Worm (Caenorhabditis elegans) whole organism, early embryonic: ENCODE measurements around the gene dph-7.

Experiments
- B0310.2 ChIP-seq: sonication (generic microtip); optimal IDR thresholded peaks from 2 replicates; lab custom pipeline; 2016; ENCODE audit warnings: mild to moderate bottlenecking, missing genetic modification characterization, missing compliant biosample characterization
- F13C5.2 ChIP-seq: sonication (generic microtip); optimal IDR thresholded peaks from 2 replicates; lab custom pipeline; 2017; ENCODE audit warnings: mild to moderate bottlenecking, missing genetic modification characterization, inconsistent platforms, missing compliant biosample characterization
- aly-1 ChIP-seq: sonication (generic microtip); optimal IDR thresholded peaks from 2 replicates; lab custom pipeline; 2016; ENCODE audit warnings: missing genetic modification characterization, missing compliant biosample characterization
- ama-1 ChIP-seq: fragments of 150-350 bp; optimal IDR thresholded peaks from 2 replicates; lab custom pipeline; 2014
- ceh-13 ChIP-seq: fragments of 200-800 bp; sonication (Bioruptor generic); optimal IDR thresholded peaks from 2 replicates; lab custom pipeline; 2018; ENCODE audit warnings: mild to moderate bottlenecking, missing genetic modification characterization, missing compliant biosample characterization
- ceh-36 ChIP-seq: sonication (generic microtip); optimal IDR thresholded peaks from 2 replicates; lab custom pipeline; 2016; ENCODE audit warnings: missing genetic modification characterization, inconsistent platforms, missing compliant biosample characterization
- ets-7 ChIP-seq: sonication (generic microtip); optimal IDR thresholded peaks from 2 replicates; lab custom pipeline; 2016; ENCODE audit warnings: missing genotype, missing genetic modification characterization, missing compliant biosample characterization
- flt-1 ChIP-seq: fragments of 200-800 bp; sonication (Bioruptor generic); IDR thresholded peaks from 2 replicates; pipeline ENCODE4 v1.3.6; 2022; ENCODE audit warnings: missing genetic modification characterization, missing compliant biosample characterization
- hmbx-1 ChIP-seq: sonication (generic microtip); optimal IDR thresholded peaks from 2 replicates; lab custom pipeline; 2016; ENCODE audit warnings: mild to moderate bottlenecking, missing genetic modification characterization, missing compliant biosample characterization
- hmg-4 ChIP-seq: fragments of 200-800 bp; sonication (Bioruptor generic); optimal IDR thresholded peaks from 2 replicates; lab custom pipeline; 2018; ENCODE audit warnings: mild to moderate bottlenecking, missing genetic modification characterization, missing compliant biosample characterization
- hnd-1 ChIP-seq: sonication (generic microtip); optimal IDR thresholded peaks from 2 replicates; lab custom pipeline; 2016; ENCODE audit warnings: missing genetic modification characterization, missing compliant biosample characterization
- pes-1 ChIP-seq: fragments of 200-800 bp; sonication (Bioruptor generic); IDR thresholded peaks from 2 replicates; pipeline ENCODE4 v1.3.6; 2022; ENCODE audit warnings: missing genetic modification reagents, missing genetic modification characterization, missing compliant biosample characterization
- scrt-1 ChIP-seq: fragments of 200-800 bp; sonication (Bioruptor generic); IDR thresholded peaks from 2 replicates; pipeline ENCODE4 v1.3.6; 2022; ENCODE audit warnings: missing genetic modification characterization, missing compliant biosample characterization
- sea-1 ChIP-seq: fragments of 200-800 bp; sonication (Bioruptor generic); conservative IDR thresholded peaks from 2 replicates; pipeline ENCODE4 v1.3.6; 2022; ENCODE audit warnings: missing genetic modification characterization, missing compliant biosample characterization
- tbx-11 ChIP-seq: fragments of 200-800 bp; sonication (Bioruptor generic); IDR thresholded peaks from 2 replicates; pipeline ENCODE4 v1.3.6; 2022; ENCODE audit warnings: missing genetic modification characterization, missing compliant biosample characterization
- tbx-37 ChIP-seq: fragments of 200-800 bp; sonication (Bioruptor generic); conservative IDR thresholded peaks from 2 replicates; pipeline ENCODE4 v1.3.6; 2022; ENCODE audit warnings: missing genetic modification reagents, missing genetic modification characterization, missing compliant biosample characterization
- tra-4 ChIP-seq: sonication (generic microtip); optimal IDR thresholded peaks from 2 replicates; lab custom pipeline; 2017; ENCODE audit warnings: missing genetic modification characterization, missing compliant biosample characterization

Gene dph-7

ce11 chrIII:13275784-13276183 lies 39.1 kb upstream of the dph-7 start:
- TF ChIP-seq sea-1 (GFP tag; lab: Robert Waterston, UW) (no peak), pes-1 (GFP tag; lab: Robert Waterston, UW) (no peak), tbx-37 (no peak), ama-1 (lab: Kevin White, UChicago) (no peak), hmg-4 (GFP tag; lab: Kevin White, UChicago) (peak; percentile 42)

- TF ChIP-seq tbx-37: no peak
- no peak for TF ChIP-seq flt-1
- TF ChIP-seq ceh-36 (tag; lab: Kevin White, UChicago): no peak
- no peak for TF ChIP-seq sea-1 (GFP tag; lab: Robert Waterston, UW)
- no peak for TF ChIP-seq hnd-1 (tag; lab: Kevin White, UChicago)
- TF ChIP-seq hmbx-1 (tag; lab: Kevin White, UChicago): no peak
- TF ChIP-seq pes-1 (GFP tag; lab: Robert Waterston, UW): no peak
- TF ChIP-seq scrt-1 (GFP tag; lab: Robert Waterston, UW): no peak
- no peak for TF ChIP-seq F13C5.2 (tag; lab: Kevin White, UChicago)
- no peak for TF ChIP-seq B0310.2
- TF ChIP-seq ama-1 (lab: Kevin White, UChicago): no peak
- no peak for TF ChIP-seq tra-4 (tag; lab: Kevin White, UChicago)
- TF ChIP-seq aly-1 (tag; lab: Kevin White, UChicago): no peak
- TF ChIP-seq ceh-13 (GFP tag; lab: Kevin White, UChicago): no peak
Measured at ce11 chrIII:13276958-13277357, 38.0 kb upstream of the dph-7 start, which contains the start of gene unc-64. TSS of gene unc-64 (plus strand) at chrIII:13277258.

ce11 chrIII:13277881-13278500 lies 36.9 kb upstream of the dph-7 start:
- TF ChIP-seq ets-7 (no peak), scrt-1 (GFP tag; lab: Robert Waterston, UW) (no peak)

ce11 chrIII:13285421-13285820 lies 29.5 kb upstream of the dph-7 start, which contains the start of gene F56A8.8:
TSS of gene F56A8.8 (plus strand) at chrIII:13285721.
- TF ChIP-seq hmbx-1 (tag; lab: Kevin White, UChicago): no peak
- TF ChIP-seq ets-7: no peak
- no peak for TF ChIP-seq sea-1 (GFP tag; lab: Robert Waterston, UW)
- no peak for TF ChIP-seq F13C5.2 (tag; lab: Kevin White, UChicago)
- no peak for TF ChIP-seq tbx-11 (GFP tag; lab: Robert Waterston, UW)
- TF ChIP-seq hnd-1 (tag; lab: Kevin White, UChicago): no peak
- no peak for TF ChIP-seq B0310.2
- no peak for TF ChIP-seq ama-1 (lab: Kevin White, UChicago)
- TF ChIP-seq hmg-4 (GFP tag; lab: Kevin White, UChicago): no peak
- TF ChIP-seq pes-1 (GFP tag; lab: Robert Waterston, UW): no peak
- TF ChIP-seq aly-1 (tag; lab: Kevin White, UChicago): no peak

ce11 chrIII:13292971-13293514 lies 21.9 kb upstream of the dph-7 start, which contains the start of gene set-25:
TSS of gene set-25 (minus strand) at chrIII:13293090.
- TF ChIP-seq tbx-11 (GFP tag; lab: Robert Waterston, UW): peak; percentile 51; the same call in 1 of the 2 replicates
- TF ChIP-seq pes-1 (GFP tag; lab: Robert Waterston, UW): peak; percentile 80
- peak; percentile 14 for TF ChIP-seq ceh-13 (GFP tag; lab: Kevin White, UChicago)
- peak; percentile 53; the same call in 1 of the 2 replicates for TF ChIP-seq sea-1 (GFP tag; lab: Robert Waterston, UW)
- TF ChIP-seq scrt-1 (GFP tag; lab: Robert Waterston, UW): peak; percentile 47; the same call in 1 of the 2 replicates

ce11 chrIII:13296289-13296874 lies 18.5 kb upstream of the dph-7 start, which contains the start of gene npp-18:
TSS of gene npp-18 (plus strand) at chrIII:13296853.
- TF ChIP-seq scrt-1 (GFP tag; lab: Robert Waterston, UW) (peak; percentile 84), pes-1 (GFP tag; lab: Robert Waterston, UW) (peak; percentile 83), tbx-37 (peak; percentile 75; the same call in 1 of the 2 replicates), sea-1 (GFP tag; lab: Robert Waterston, UW) (peak; percentile 87), tbx-11 (GFP tag; lab: Robert Waterston, UW) (peak; percentile 83), flt-1 (peak; percentile 73)

ce11 chrIII:13298722-13299431 lies 16.0 kb upstream of the dph-7 start, which contains the start of gene pgm-2:
TSS of gene pgm-2 (plus strand) at chrIII:13299378.
- TF ChIP-seq ama-1 (lab: Kevin White, UChicago): peak; percentile 32
- TF ChIP-seq tra-4 (tag; lab: Kevin White, UChicago): peak; percentile 46
- TF ChIP-seq aly-1 (tag; lab: Kevin White, UChicago): peak; percentile 12
- TF ChIP-seq tbx-11 (GFP tag; lab: Robert Waterston, UW): no peak
